Worm (Caenorhabditis elegans) whole organism, L3 larva: ENCODE data around the gene ins-13.
A peak's percentile ranks its signal among the peaks of the same experiment; 100 is the strongest.

Experiments used
- R02D3.7 ChIP-seq: fragments of 150-350 bp; optimal IDR thresholded peaks from 2 replicates; lab custom pipeline; 2014; ENCODE audit warnings: missing biosample characterization, missing genetic modification characterization
- ZK546.5 ChIP-seq: sonication (generic microtip); optimal IDR thresholded peaks from 2 replicates; lab custom pipeline; 2017; ENCODE audit warnings: missing biosample characterization, missing genetic modification characterization
- aly-2 ChIP-seq: fragments of 150-350 bp; optimal IDR thresholded peaks from 2 replicates; lab custom pipeline; 2014; ENCODE audit warnings: missing biosample characterization, missing genetic modification characterization
- ama-1 ChIP-seq: fragments of 150-350 bp; optimal IDR thresholded peaks from 2 replicates; lab custom pipeline; 2018
- ceh-16 ChIP-seq: sonication (generic microtip); optimal IDR thresholded peaks from 2 replicates; lab custom pipeline; 2017; ENCODE audit warnings: missing biosample characterization, missing genetic modification characterization
- ceh-28 ChIP-seq: fragments of 150-350 bp; optimal IDR thresholded peaks from 2 replicates; lab custom pipeline; 2014; ENCODE audit warnings: missing biosample characterization, missing genetic modification reagents, missing genetic modification characterization
- ceh-82 ChIP-seq: fragments of 150-350 bp; optimal IDR thresholded peaks from 2 replicates; lab custom pipeline; 2014; ENCODE audit warnings: missing biosample characterization, missing genetic modification characterization
- ceh-9 ChIP-seq: sonication (generic microtip); optimal IDR thresholded peaks from 2 replicates; lab custom pipeline; 2018; ENCODE audit warnings: missing biosample characterization, missing genetic modification characterization
- daf-12 ChIP-seq: fragments of 150-350 bp; optimal IDR thresholded peaks from 2 replicates; lab custom pipeline; 2014; ENCODE audit warnings: missing biosample characterization, missing genetic modification reagents, missing genetic modification characterization
- egl-27 ChIP-seq: sonication (generic microtip); optimal IDR thresholded peaks from 4 replicates; lab custom pipeline; 2017; ENCODE audit warnings: missing biosample characterization, missing genetic modification reagents, missing genetic modification characterization
- egl-5 ChIP-seq: fragments of 150-350 bp; optimal IDR thresholded peaks from 2 replicates; lab custom pipeline; 2017; ENCODE audit warnings: missing biosample characterization, missing genetic modification reagents, missing genetic modification characterization, inconsistent platforms
- elt-1 ChIP-seq: fragments of 150-350 bp; optimal IDR thresholded peaks from 2 replicates; lab custom pipeline; 2014; ENCODE audit warnings: missing biosample characterization, missing genetic modification characterization
- elt-2 ChIP-seq: sonication (generic microtip); optimal IDR thresholded peaks from 2 replicates; lab custom pipeline; 2016; ENCODE audit warnings: missing genetic modification reagents, mild to moderate bottlenecking, missing genetic modification characterization, missing compliant biosample characterization
- elt-3 ChIP-seq, 3 experiments: fragments of 150-350 bp in 1 of 3; sonication (generic microtip) in 2 of 3; optimal IDR thresholded peaks; 2 replicates in 2 of 3; 4 replicates in 1 of 3; lab custom pipeline; 2014 to 2017; ENCODE audit warnings: missing biosample characterization in 3 of 3, missing genetic modification characterization in 3 of 3
- eor-1 ChIP-seq, 2 experiments: fragments of 150-350 bp; optimal IDR thresholded peaks; 2 replicates each; lab custom pipeline; 2014 to 2018; ENCODE audit warnings: missing biosample characterization in 2 of 2, missing genetic modification characterization in 2 of 2
- fkh-10 ChIP-seq: sonication (generic microtip); optimal IDR thresholded peaks from 2 replicates; lab custom pipeline; 2017; ENCODE audit warnings: missing biosample characterization, missing genetic modification reagents, missing genetic modification characterization
- fkh-2 ChIP-seq: fragments of 150-350 bp; optimal IDR thresholded peaks from 2 replicates; lab custom pipeline; 2014; ENCODE audit warnings: missing biosample characterization, missing genetic modification reagents, missing genetic modification characterization
- fos-1 ChIP-seq: fragments of 150-350 bp; optimal IDR thresholded peaks from 2 replicates; lab custom pipeline; 2014; ENCODE audit warnings: missing biosample characterization, missing genetic modification characterization
- hmg-11 ChIP-seq: sonication (generic microtip); optimal IDR thresholded peaks from 2 replicates; lab custom pipeline; 2016; ENCODE audit warnings: missing genetic modification characterization, missing compliant biosample characterization
- jun-1 ChIP-seq: fragments of 150-350 bp; optimal IDR thresholded peaks from 2 replicates; lab custom pipeline; 2014; ENCODE audit warnings: missing biosample characterization, missing genetic modification reagents, missing genetic modification characterization
- lin-15B ChIP-seq: fragments of 150-350 bp; optimal IDR thresholded peaks from 2 replicates; lab custom pipeline; 2014; ENCODE audit warnings: missing biosample characterization, missing genetic modification characterization
- lin-39 ChIP-seq: fragments of 150-350 bp; optimal IDR thresholded peaks from 2 replicates; lab custom pipeline; 2018; ENCODE audit warnings: missing biosample characterization, missing genetic modification reagents, missing genetic modification characterization
- lsy-12 ChIP-seq: sonication (generic microtip); optimal IDR thresholded peaks from 2 replicates; lab custom pipeline; 2016; ENCODE audit warnings: mild to moderate bottlenecking, missing genetic modification characterization, missing compliant biosample characterization
- mdl-1 ChIP-seq: fragments of 150-350 bp; optimal IDR thresholded peaks from 2 replicates; lab custom pipeline; 2014; ENCODE audit warnings: missing biosample characterization, missing genetic modification characterization
- mml-1 ChIP-seq: fragments of 150-350 bp; sonication (generic microtip); optimal IDR thresholded peaks from 3 replicates; lab custom pipeline; 2014; ENCODE audit warnings: missing biosample characterization, missing genetic modification characterization
- nfya-1 ChIP-seq: sonication (generic microtip); optimal IDR thresholded peaks from 2 replicates; lab custom pipeline; 2017; ENCODE audit warnings: missing genetic modification characterization, mild to moderate bottlenecking, missing compliant biosample characterization, antibody characterized with exemption, moderate library complexity; ENCODE audit not compliant: insufficient read depth
- nhr-11 ChIP-seq: fragments of 150-350 bp; optimal IDR thresholded peaks from 2 replicates; lab custom pipeline; 2014; ENCODE audit warnings: missing biosample characterization, missing genetic modification characterization
- nhr-12 ChIP-seq: fragments of 150-350 bp; optimal IDR thresholded peaks from 2 replicates; lab custom pipeline; 2014; ENCODE audit warnings: missing biosample characterization, missing genetic modification characterization
- nhr-23 ChIP-seq: fragments of 150-350 bp; optimal IDR thresholded peaks from 2 replicates; lab custom pipeline; 2014; ENCODE audit warnings: missing biosample characterization, missing genetic modification reagents, missing genetic modification characterization
- nhr-237 ChIP-seq: fragments of 150-350 bp; optimal IDR thresholded peaks from 2 replicates; lab custom pipeline; 2014; ENCODE audit warnings: missing biosample characterization, missing genetic modification characterization
- nhr-25 ChIP-seq: sonication (generic microtip); optimal IDR thresholded peaks from 2 replicates; lab custom pipeline; 2017; ENCODE audit warnings: missing biosample characterization, missing genetic modification characterization
- nhr-28 ChIP-seq: fragments of 150-350 bp; optimal IDR thresholded peaks from 2 replicates; lab custom pipeline; 2014; ENCODE audit warnings: missing biosample characterization, missing genetic modification characterization
- nhr-43 ChIP-seq: sonication (generic microtip); optimal IDR thresholded peaks from 2 replicates; lab custom pipeline; 2016; ENCODE audit warnings: mild to moderate bottlenecking, missing genetic modification characterization, missing compliant biosample characterization; ENCODE audit not compliant: poor library complexity, severe bottlenecking
- nhr-67 ChIP-seq: fragments of 150-350 bp; optimal IDR thresholded peaks from 2 replicates; lab custom pipeline; 2014; ENCODE audit warnings: missing biosample characterization, missing genetic modification characterization
- nhr-76 ChIP-seq: fragments of 150-350 bp; sonication (generic microtip); optimal IDR thresholded peaks from 5 replicates; lab custom pipeline; 2014; ENCODE audit warnings: missing biosample characterization, missing genetic modification characterization
- nhr-77 ChIP-seq: fragments of 150-350 bp; optimal IDR thresholded peaks from 2 replicates; lab custom pipeline; 2014; ENCODE audit warnings: missing biosample characterization, missing genetic modification characterization
- pha-4 ChIP-seq: fragments of 150-350 bp; optimal IDR thresholded peaks from 2 replicates; lab custom pipeline; 2014; ENCODE audit warnings: missing biosample characterization, missing genetic modification reagents, missing genetic modification characterization
- pqm-1 ChIP-seq: fragments of 150-350 bp; optimal IDR thresholded peaks from 2 replicates; lab custom pipeline; 2017; ENCODE audit warnings: missing biosample characterization, missing genetic modification characterization, inconsistent platforms
- sea-2 ChIP-seq: fragments of 150-350 bp; sonication (generic microtip); optimal IDR thresholded peaks from 4 replicates; lab custom pipeline; 2014; ENCODE audit warnings: missing biosample characterization, missing genetic modification reagents, missing genetic modification characterization
- skn-1 ChIP-seq: fragments of 150-350 bp; optimal IDR thresholded peaks from 2 replicates; lab custom pipeline; 2014; ENCODE audit warnings: missing biosample characterization, missing genetic modification characterization
- snpc-4 ChIP-seq: fragments of 150-350 bp; optimal IDR thresholded peaks from 2 replicates; lab custom pipeline; 2014; ENCODE audit warnings: missing biosample characterization, missing genetic modification characterization
- tbx-2 ChIP-seq: sonication (generic microtip); optimal IDR thresholded peaks from 2 replicates; lab custom pipeline; 2016; ENCODE audit warnings: mild to moderate bottlenecking, missing genetic modification characterization, missing compliant biosample characterization
- unc-39 ChIP-seq: sonication (generic microtip); optimal IDR thresholded peaks from 4 replicates; lab custom pipeline; 2017; ENCODE audit warnings: missing biosample characterization, missing genetic modification characterization
- unc-62 ChIP-seq: fragments of 150-350 bp; sonication (generic microtip); optimal IDR thresholded peaks from 4 replicates; lab custom pipeline; 2014; ENCODE audit warnings: missing biosample characterization, missing genetic modification reagents, missing genetic modification characterization
- zag-1 ChIP-seq: fragments of 150-350 bp; optimal IDR thresholded peaks from 2 replicates; lab custom pipeline; 2014; ENCODE audit warnings: missing biosample characterization, missing genetic modification characterization
- ztf-11 ChIP-seq: fragments of 150-350 bp; optimal IDR thresholded peaks from 2 replicates; lab custom pipeline; 2014; ENCODE audit warnings: missing biosample characterization, missing genetic modification characterization
- ztf-4 ChIP-seq: fragments of 150-350 bp; optimal IDR thresholded peaks from 2 replicates; lab custom pipeline; 2014; ENCODE audit warnings: missing biosample characterization, missing genetic modification characterization

ins-13 gene

ce11 chrII:5593377-5593932 is 48.8 kb upstream of the ins-13 start, which contains the start of gene cdc-14:
Gene cdc-14, minus strand, starts transcription at chrII:5593427.
- TF ChIP-seq ztf-4 (tag; lab: Kevin White, UChicago) (no peak), R02D3.7 (tag; lab: Kevin White, UChicago) (no peak), elt-1 (peak; percentile 53), zag-1 (tag; lab: Kevin White, UChicago) (no peak), ama-1 (lab: Kevin White, UChicago) (no peak), nhr-25 (tag; lab: Kevin White, UChicago) (peak; percentile 94), nfya-1 (tag; lab: Kevin White, UChicago) (peak; percentile 59), hmg-11 (tag; lab: Kevin White, UChicago) (peak; percentile 54), fos-1 (tag; lab: Kevin White, UChicago) (no peak), aly-2 (no peak), nhr-43 (peak; percentile 22), sea-2 (GFP tag; lab: Kevin White, UChicago) (no peak), ceh-28 (peak; percentile 43), snpc-4 (tag; lab: Kevin White, UChicago) (peak; percentile 84), ztf-11 (tag; lab: Kevin White, UChicago) (no peak), elt-2 (tag; lab: Kevin White, UChicago) (peak; percentile 73), tbx-2 (tag; lab: Kevin White, UChicago) (no peak), ceh-82 (tag; lab: Kevin White, UChicago) (no peak), lsy-12 (tag; lab: Kevin White, UChicago) (no peak), mdl-1 (tag; lab: Kevin White, UChicago) (no peak), skn-1 (no peak), nhr-67 (tag; lab: Kevin White, UChicago) (no peak), fkh-2 (tag; lab: Kevin White, UChicago) (peak; percentile 38), nhr-12 (tag; lab: Kevin White, UChicago) (no peak), unc-39 (no peak), lin-15B (tag; lab: Kevin White, UChicago) (peak; percentile 65), nhr-28 (tag; lab: Kevin White, UChicago) (no peak), daf-12 (tag; lab: Kevin White, UChicago) (no peak), fkh-10 (no peak), egl-5 (peak; percentile 87), eor-1 (tag; optimal IDR thresholded peaks at IDR 0.05; lab: Kevin White, UChicago) (no peak), ZK546.5 (tag; lab: Kevin White, UChicago) (no peak), nhr-23 (tag; lab: Kevin White, UChicago) (peak; percentile 54), egl-27 (tag; lab: Kevin White, UChicago) (no peak), nhr-237 (tag; lab: Kevin White, UChicago) (no peak), pha-4 (tag; lab: Kevin White, UChicago) (peak; percentile 78), lin-39 (peak; percentile 76), mml-1 (tag; lab: Kevin White, UChicago) (no peak), nhr-77 (tag; lab: Kevin White, UChicago) (no peak), nhr-11 (no peak), elt-3 (tag; optimal IDR thresholded peaks at IDR 0.05; lab: Kevin White, UChicago) (no peak), nhr-76 (tag; lab: Kevin White, UChicago) (no peak), jun-1 (tag; lab: Kevin White, UChicago) (peak; percentile 66), ceh-16 (tag; lab: Kevin White, UChicago) (no peak), pqm-1 (no peak), ceh-9 (no peak), unc-62 (no peak)
